Fruit fly (Drosophila melanogaster): ENCODE results near the gene Corp.

Gene Corp

DNA sequence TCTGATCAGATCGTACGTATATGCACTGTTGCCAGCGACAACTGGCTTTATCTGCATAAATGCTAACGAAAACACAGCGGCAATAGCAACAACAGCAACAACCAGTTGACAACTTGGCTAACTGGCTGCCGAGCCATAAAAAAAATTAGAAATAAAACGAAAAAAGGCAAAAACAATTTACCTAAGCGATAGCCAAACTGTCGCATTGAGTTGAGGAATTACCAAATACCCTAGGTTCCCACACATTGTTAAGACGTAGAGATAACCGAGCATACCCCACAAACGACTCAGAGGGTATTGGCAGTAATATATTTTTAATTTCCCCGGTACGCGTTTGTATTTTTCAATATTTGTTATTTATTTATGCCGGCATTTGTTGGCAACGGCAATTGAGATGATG lies 38.0 kb downstream of the Corp start (continued):
- TF ChIP-seq dpn (GFP tag; optimal IDR thresholded peaks at IDR 0.05) (peak; percentile 1 to 6), CG14050 (GFP tag; IDR thresholded peaks at IDR 0.05) (no peak), tll (GFP tag; optimal IDR thresholded peaks at IDR 0.05) (no peak), CG8281 (tag; optimal IDR thresholded peaks at IDR 0.05) (no peak), caup (GFP tag; optimal IDR thresholded peaks at IDR 0.05; ENCODE audit: severe bottlenecking) (peak; percentile 26), sc (optimal IDR thresholded peaks at IDR 0.05) (no peak), sc (GFP tag; optimal IDR thresholded peaks at IDR 0.05) (no peak), slp2 (GFP tag; optimal IDR thresholded peaks at IDR 0.05) (no peak), Fer1 (GFP tag; optimal IDR thresholded peaks at IDR 0.05) (peak; percentile 44), Hmr (GFP tag; optimal IDR thresholded peaks at IDR 0.05) (peak; percentile 53), chif (GFP tag; optimal IDR thresholded peaks at IDR 0.05) (no peak), CG18619 (GFP tag; optimal IDR thresholded peaks at IDR 0.05) (peak; percentile 15), Nf-YC (tag; optimal IDR thresholded peaks at IDR 0.05) (no peak), CG12071 (GFP tag; optimal IDR thresholded peaks at IDR 0.05) (peak; percentile 28), amos (GFP tag; IDR thresholded peaks at IDR 0.05; ENCODE audit: partially characterized antibody) (no peak), CG42726 (GFP tag; IDR thresholded peaks at IDR 0.05; ENCODE audit: partially characterized antibody) (no peak), eyg (GFP tag; optimal IDR thresholded peaks at IDR 0.05) (peak; percentile 24), Drgx (GFP tag; IDR thresholded peaks at IDR 0.05) (peak; percentile 62), CG13894 (tag; optimal IDR thresholded peaks at IDR 0.05) (peak; percentile 30), gro (GFP tag; optimal IDR thresholded peaks at IDR 0.05) (peak; percentile 48), klu (GFP tag; IDR thresholded peaks at IDR 0.05) (no peak), CG1647 (GFP tag; optimal IDR thresholded peaks at IDR 0.05) (no peak), Side (GFP tag; optimal IDR thresholded peaks at IDR 0.05) (peak; percentile 10), CG4424 (GFP tag; optimal IDR thresholded peaks at IDR 0.05) (no peak), z (GFP tag; IDR thresholded peaks at IDR 0.05) (no peak), odd (GFP tag; optimal IDR thresholded peaks at IDR 0.05) (no peak), Atf-2 (GFP tag; optimal IDR thresholded peaks at IDR 0.05) (no peak), Ets97D (GFP tag; optimal IDR thresholded peaks at IDR 0.05) (peak; percentile 2), Sry-δ (GFP tag; optimal IDR thresholded peaks at IDR 0.05) (no peak), CG11456 (GFP tag; IDR thresholded peaks at IDR 0.05) (0 out of 3 replicates have a peak, but pooled peaks have one; percentile 45), croc (GFP tag; conservative IDR thresholded peaks at IDR 0.05) (no peak), CG8765 (GFP tag; IDR thresholded peaks at IDR 0.05) (no peak), Awh (GFP tag; IDR thresholded peaks at IDR 0.05) (no peak), Six4 (GFP tag; optimal IDR thresholded peaks at IDR 0.05) (no peak), D19B (GFP tag; optimal IDR thresholded peaks at IDR 0.05) (peak; percentile 96), CG4617 (GFP tag; optimal IDR thresholded peaks at IDR 0.05; ENCODE audit: borderline replicate concordance) (no peak), Rfx (GFP tag; IDR thresholded peaks at IDR 0.05) (peak; percentile 73), CG10321 (GFP tag; IDR thresholded peaks at IDR 0.05) (no peak), sd (tag; optimal IDR thresholded peaks at IDR 0.05) (peak; percentile 32), CG10209 (GFP tag; optimal IDR thresholded peaks at IDR 0.05) (peak; percentile 8), CG15269 (tag; optimal IDR thresholded peaks at IDR 0.05) (peak; percentile 53), Pdp1 (GFP tag; optimal IDR thresholded peaks at IDR 0.05) (peak; percentile 5 to 21), Atf6 (GFP tag; IDR thresholded peaks at IDR 0.05) (0 out of 2 replicates have a peak, but pooled peaks have one; percentile 45), mam (GFP tag; optimal IDR thresholded peaks at IDR 0.05) (peak; percentile 66), kay (GFP tag; optimal IDR thresholded peaks at IDR 0.05) (no peak), sisA (GFP tag; IDR thresholded peaks at IDR 0.05) (no peak), CG7987 (GFP tag; optimal IDR thresholded peaks at IDR 0.05) (no peak), gem (tag; optimal IDR thresholded peaks at IDR 0.05) (peak; percentile 43), Vsx1 (GFP tag; optimal IDR thresholded peaks at IDR 0.05) (no peak), chn (GFP tag; optimal IDR thresholded peaks at IDR 0.05) (no peak), mirr (GFP tag; optimal IDR thresholded peaks at IDR 0.05) (peak; percentile 41)
